Fruit fly (Drosophila melanogaster) whole organism, embryonic: Measurements from ENCODE around the gene Arfip.

ENCODE experiments used
- Abd-B ChIP-seq: fragments of 200-800 bp; sonication (Bioruptor generic); optimal IDR thresholded peaks from 2 replicates; lab custom pipeline; 2018; ENCODE audit warnings: missing biosample characterization, mild to moderate bottlenecking, missing genetic modification characterization, moderate library complexity
- CG10543 ChIP-seq: fragments of 200-800 bp; sonication (Bioruptor generic); optimal IDR thresholded peaks from 3 replicates; lab custom pipeline; 2017; ENCODE audit warnings: missing biosample characterization, mild to moderate bottlenecking, missing genetic modification characterization, moderate library complexity
- CG11247 ChIP-seq: fragments of 200-800 bp; sonication (Bioruptor generic); IDR thresholded peaks from 2 replicates; pipeline ENCODE4 v1.3.6; 2022; ENCODE audit warnings: missing biosample characterization, missing genetic modification characterization
- CG12236 ChIP-seq: fragments of 200-800 bp; sonication (Bioruptor generic); optimal IDR thresholded peaks from 2 replicates; lab custom pipeline; 2016; ENCODE audit warnings: missing biosample characterization, missing genetic modification characterization
- CG13894 ChIP-seq: fragments of 200-800 bp; sonication (Bioruptor generic); optimal IDR thresholded peaks from 3 replicates; lab custom pipeline; 2018; ENCODE audit warnings: missing biosample characterization, mild to moderate bottlenecking, missing genetic modification characterization, moderate library complexity
- CG14050 ChIP-seq: fragments of 200-800 bp; sonication (Bioruptor generic); IDR thresholded peaks from 3 replicates; pipeline ENCODE4 v1.3.6; 2022; ENCODE audit warnings: missing biosample characterization, missing genetic modification characterization
- CG15514 ChIP-seq: fragments of 200-800 bp; sonication (Bioruptor generic); optimal IDR thresholded peaks from 3 replicates; lab custom pipeline; 2017; ENCODE audit warnings: missing biosample characterization, missing genetic modification characterization, mild to moderate bottlenecking, moderate library complexity, missing genetic modification reagents
- CG1647 ChIP-seq: fragments of 200-800 bp; sonication (Bioruptor generic); optimal IDR thresholded peaks from 3 replicates; lab custom pipeline; 2016; ENCODE audit warnings: missing biosample characterization, missing genetic modification characterization
- CG2120 ChIP-seq: fragments of 200-800 bp; sonication (Bioruptor generic); optimal IDR thresholded peaks from 3 replicates; lab custom pipeline; 2016; ENCODE audit warnings: missing biosample characterization, missing genetic modification characterization
- CG2129 ChIP-seq: fragments of 200-800 bp; sonication (Bioruptor generic); IDR thresholded peaks from 2 replicates; pipeline ENCODE4 v1.3.6; 2022; ENCODE audit warnings: missing biosample characterization, missing genetic modification characterization; ENCODE audit not compliant: partially characterized antibody
- CG2199 ChIP-seq: fragments of 200-800 bp; sonication (Bioruptor generic); IDR thresholded peaks from 3 replicates; pipeline ENCODE4 v1.3.6; 2022; ENCODE audit warnings: missing biosample characterization, missing genetic modification characterization
- CG3065 ChIP-seq: fragments of 200-800 bp; sonication (Bioruptor generic); optimal IDR thresholded peaks from 2 replicates; lab custom pipeline; 2016; ENCODE audit warnings: missing biosample characterization, missing genetic modification characterization
- CG3163 ChIP-seq: fragments of 200-800 bp; sonication (Bioruptor generic); optimal IDR thresholded peaks from 3 replicates; lab custom pipeline; 2016; ENCODE audit warnings: missing biosample characterization, missing genetic modification characterization
- CG3838 ChIP-seq: fragments of 200-800 bp; sonication (Bioruptor generic); optimal IDR thresholded peaks from 3 replicates; lab custom pipeline; 2016; ENCODE audit warnings: missing biosample characterization, missing genetic modification characterization
- CG4360 ChIP-seq: fragments of 200-800 bp; sonication (Bioruptor generic); IDR thresholded peaks from 2 replicates; pipeline ENCODE4 v1.3.6; 2022; ENCODE audit warnings: missing biosample characterization, missing genetic modification characterization
- CG4424 ChIP-seq: fragments of 200-800 bp; sonication (Bioruptor generic); optimal IDR thresholded peaks from 3 replicates; lab custom pipeline; 2016; ENCODE audit warnings: missing biosample characterization, missing genetic modification characterization
- CG6254 ChIP-seq: fragments of 200-800 bp; sonication (Bioruptor generic); optimal IDR thresholded peaks from 3 replicates; lab custom pipeline; 2017; ENCODE audit warnings: mild to moderate bottlenecking, missing biosample characterization, missing genetic modification reagents, missing genetic modification characterization
- CG6683 ChIP-seq: fragments of 200-800 bp; sonication (Bioruptor generic); optimal IDR thresholded peaks from 2 replicates; lab custom pipeline; 2017; ENCODE audit warnings: missing biosample characterization, mild to moderate bottlenecking, missing genetic modification characterization, missing genetic modification reagents
- CG6765 ChIP-seq: fragments of 200-800 bp; sonication (Bioruptor generic); optimal IDR thresholded peaks from 3 replicates; lab custom pipeline; 2017; ENCODE audit warnings: missing biosample characterization, mild to moderate bottlenecking, missing genetic modification characterization
- CG8089 ChIP-seq: fragments of 200-800 bp; sonication (Bioruptor generic); optimal IDR thresholded peaks from 3 replicates; lab custom pipeline; 2016; ENCODE audit warnings: missing biosample characterization, missing genetic modification characterization
- CG9609 ChIP-seq: fragments of 200-800 bp; sonication (Bioruptor generic); optimal IDR thresholded peaks from 3 replicates; lab custom pipeline; 2016; ENCODE audit warnings: missing biosample characterization, missing genetic modification characterization
- CoRest ChIP-seq: fragments of 200-800 bp; sonication (Bioruptor generic); optimal IDR thresholded peaks from 3 replicates; lab custom pipeline; 2018; ENCODE audit warnings: missing biosample characterization, mild to moderate bottlenecking, missing genetic modification characterization, moderate library complexity
- Dbx ChIP-seq: fragments of 200-800 bp; sonication (Bioruptor generic); IDR thresholded peaks from 3 replicates; pipeline ENCODE4 v1.3.6; 2022; ENCODE audit warnings: missing biosample characterization, missing genetic modification characterization
- Deaf1 ChIP-seq: fragments of 200-800 bp; optimal IDR thresholded peaks from 3 replicates; lab custom pipeline; 2019; ENCODE audit warnings: missing biosample characterization, mild to moderate bottlenecking, missing genetic modification characterization, moderate library complexity
- Dp ChIP-seq: fragments of 200-800 bp; sonication (Bioruptor generic); optimal IDR thresholded peaks from 2 replicates; lab custom pipeline; 2018; ENCODE audit warnings: missing biosample characterization, mild to moderate bottlenecking, missing genetic modification characterization, moderate library complexity
- HLHmδ ChIP-seq: fragments of 200-800 bp; sonication (Bioruptor generic); optimal IDR thresholded peaks from 2 replicates; lab custom pipeline; 2018; ENCODE audit warnings: missing biosample characterization, mild to moderate bottlenecking, missing genetic modification characterization, moderate library complexity
- Hr78 ChIP-seq, 2 experiments: fragments of 200-800 bp in 1 of 2; fragments of >200 bp in 1 of 2; sonication (Bioruptor generic) in 1 of 2; optimal IDR thresholded peaks; 2 replicates each; lab custom pipeline; 2017 to 2019; ENCODE audit warnings: missing biosample characterization in 2 of 2, missing genetic modification characterization in 2 of 2, mild to moderate bottlenecking in 1 of 2, moderate library complexity in 1 of 2
- Lhr ChIP-seq: fragments of 200-800 bp; sonication (Bioruptor generic); optimal IDR thresholded peaks from 3 replicates; lab custom pipeline; 2017; ENCODE audit warnings: mild to moderate bottlenecking, missing biosample characterization, missing genetic modification reagents, missing genetic modification characterization
- Med ChIP-seq: fragments of 200-800 bp; sonication (Bioruptor generic); peaks from one replicate; lab custom pipeline; 2016; ENCODE audit warnings: missing biosample characterization, missing genetic modification characterization, mild to moderate bottlenecking, inconsistent platforms, moderate library complexity
- Ptx1 ChIP-seq: fragments of 200-800 bp; sonication (Bioruptor generic); IDR thresholded peaks from 2 replicates; pipeline ENCODE4 v1.3.6; 2022; ENCODE audit warnings: missing biosample characterization, missing genetic modification characterization
- chn ChIP-seq: fragments of 200-800 bp; sonication (Bioruptor generic); optimal IDR thresholded peaks from 2 replicates; lab custom pipeline; 2016; ENCODE audit warnings: missing biosample characterization, missing genetic modification characterization
- cwo ChIP-seq: fragments of 200-800 bp; sonication (Bioruptor generic); optimal IDR thresholded peaks from 3 replicates; lab custom pipeline; 2017; ENCODE audit warnings: missing biosample characterization, missing genetic modification characterization, mild to moderate bottlenecking, moderate library complexity, missing genetic modification reagents
- gsb ChIP-seq: fragments of 200-800 bp; sonication (Bioruptor generic); IDR thresholded peaks from 2 replicates; pipeline ENCODE4 v1.3.6; 2022; ENCODE audit warnings: missing biosample characterization, missing genetic modification characterization
- hkb ChIP-seq, 2 experiments: fragments of 200-800 bp in 1 of 2; fragments of >200 bp in 1 of 2; sonication (Bioruptor generic) in 1 of 2; IDR thresholded peaks in 1 of 2; optimal IDR thresholded peaks in 1 of 2; 2 replicates each; pipeline versions ENCODE4 v1.3.6 to Lab custom; 2017 to 2022; ENCODE audit warnings: missing biosample characterization in 1 of 2, missing genetic modification characterization in 1 of 2
- jing ChIP-seq: fragments of 200-800 bp; sonication (Bioruptor generic); optimal IDR thresholded peaks from 2 replicates; lab custom pipeline; 2018; ENCODE audit warnings: missing biosample characterization, mild to moderate bottlenecking, missing genetic modification characterization
- lmd ChIP-seq: fragments of 200-800 bp; sonication (Bioruptor generic); IDR thresholded peaks from 2 replicates; pipeline ENCODE4 v1.3.6; 2022; ENCODE audit warnings: missing biosample characterization, missing genetic modification characterization
- pho ChIP-seq: fragments of 200-800 bp; sonication (Bioruptor generic); optimal IDR thresholded peaks from 2 replicates; lab custom pipeline; 2016; ENCODE audit warnings: missing biosample characterization, missing genetic modification characterization
- pum ChIP-seq: fragments of 200-800 bp; sonication (Bioruptor generic); optimal IDR thresholded peaks from 2 replicates; lab custom pipeline; 2016; ENCODE audit warnings: missing biosample characterization, missing genetic modification characterization
- salm ChIP-seq: fragments of 200-800 bp; sonication (Bioruptor generic); optimal IDR thresholded peaks from 2 replicates; lab custom pipeline; 2018; ENCODE audit warnings: missing biosample characterization, mild to moderate bottlenecking, missing genetic modification characterization
- sim ChIP-seq: fragments of 200-800 bp; sonication (Bioruptor generic); IDR thresholded peaks from 2 replicates; pipeline ENCODE4 v1.3.6; 2022; ENCODE audit warnings: missing biosample characterization, missing genetic modification characterization
- sob ChIP-seq: fragments of 200-800 bp; sonication (Bioruptor generic); IDR thresholded peaks from 2 replicates; pipeline ENCODE4 v1.3.6; 2022; ENCODE audit warnings: missing biosample characterization, missing genetic modification characterization
- trem ChIP-seq: fragments of 200-800 bp; optimal IDR thresholded peaks from 3 replicates; lab custom pipeline; 2019; ENCODE audit warnings: missing biosample characterization, mild to moderate bottlenecking, missing genetic modification characterization, moderate library complexity
- ttk ChIP-seq: fragments of 200-800 bp; sonication (Bioruptor generic); IDR thresholded peaks from 2 replicates; pipeline ENCODE4 v2.1.2; 2022; ENCODE audit warnings: missing biosample characterization, missing genetic modification characterization
- tup ChIP-seq: fragments of 200-800 bp; sonication (Bioruptor generic); optimal IDR thresholded peaks from 2 replicates; lab custom pipeline; 2016; ENCODE audit warnings: missing biosample characterization, mild to moderate bottlenecking, missing genetic modification characterization, moderate library complexity
- usp ChIP-seq: fragments of >200 bp; optimal IDR thresholded peaks from 2 replicates; lab custom pipeline; 2017; ENCODE audit warnings: missing biosample characterization, missing genetic modification characterization
- wek ChIP-seq: fragments of 200-800 bp; sonication (Bioruptor generic); optimal IDR thresholded peaks from 3 replicates; lab custom pipeline; 2018; ENCODE audit warnings: missing biosample characterization, mild to moderate bottlenecking, missing genetic modification characterization, moderate library complexity

Gene Arfip

dm6 chr3R:11199227-11199835 is 35.5 kb downstream of the Arfip start (continued):
- TF ChIP-seq CG4424 (GFP tag; lab: Kevin White, UChicago) (no peak), CG2129 (no peak), ttk (GFP tag; lab: Robert Waterston, UW) (no peak), CG1647 (GFP tag; lab: Kevin White, UChicago) (no peak), cwo (GFP tag; lab: Kevin White, UChicago) (peak; percentile 86), sob (0 out of 2 replicates have a peak, but pooled peaks have one; percentile 9), CG6765 (GFP tag; lab: Kevin White, UChicago) (peak; percentile 12), Med (peak; percentile 50), Dp (GFP tag; lab: Kevin White, UChicago) (no peak), Ptx1 (GFP tag; lab: Robert Waterston, UW) (no peak), CoRest (tag; lab: Kevin White, UChicago) (no peak), trem (tag; lab: Kevin White, UChicago) (no peak), CG8089 (GFP tag; lab: Kevin White, UChicago) (no peak), HLHmδ (no peak), CG6683 (GFP tag; lab: Kevin White, UChicago) (no peak), CG3065 (GFP tag; lab: Kevin White, UChicago) (no peak), pum (GFP tag; lab: Kevin White, UChicago) (no peak), jing (GFP tag; lab: Kevin White, UChicago) (no peak), CG15514 (GFP tag; lab: Kevin White, UChicago) (no peak), gsb (GFP tag; lab: Robert Waterston, UW) (no peak), tup (GFP tag; lab: Kevin White, UChicago) (no peak), CG9609 (GFP tag; lab: Kevin White, UChicago) (no peak), sim (GFP tag; lab: Robert Waterston, UW) (no peak), Dbx (GFP tag; lab: Robert Waterston, UW) (no peak), lmd (GFP tag; lab: Robert Waterston, UW) (no peak), Lhr (no peak), chn (GFP tag; lab: Kevin White, UChicago) (no peak), CG2199 (GFP tag; lab: Robert Waterston, UW) (no peak), CG13894 (tag; lab: Kevin White, UChicago) (no peak), CG11247 (GFP tag; lab: Robert Waterston, UW) (0 out of 2 replicates have a peak, but pooled peaks have one; percentile 29), CG10543 (peak; percentile 24), CG3163 (GFP tag; lab: Kevin White, UChicago) (no peak), CG2120 (no peak), Abd-B (GFP tag; lab: Kevin White, UChicago) (no peak), pho (GFP tag; lab: Kevin White, UChicago) (no peak), Hr78 (GFP tag; optimal IDR thresholded peaks at IDR 0.05; lab: Kevin White, UChicago) (peak in 1 of 2 experiments; percentile 59), Deaf1 (tag; lab: Kevin White, UChicago) (peak; percentile 23), CG6254 (GFP tag; lab: Kevin White, UChicago) (no peak), usp (no peak), CG12236 (GFP tag; lab: Kevin White, UChicago) (no peak), CG3838 (no peak), salm (peak; percentile 11), wek (GFP tag; lab: Kevin White, UChicago) (no peak), CG14050 (GFP tag; lab: Robert Waterston, UW) (no peak), hkb (optimal IDR thresholded peaks at IDR 0.05; lab: Kevin White, UChicago) (no peak), hkb (GFP tag; IDR thresholded peaks at IDR 0.05; lab: Robert Waterston, UW) (no peak), CG4360 (GFP tag; lab: Robert Waterston, UW) (no peak)
